Worm (Caenorhabditis elegans) whole organism, late embryonic: ENCODE results near the gene F56F11.4.
"Not testable (repeated sequence)": the region's sequence is repeated elsewhere in the genome, so short reads cannot be mapped to it uniquely, and the experiment has no call there.

Experiments used
- K02D7.2 ChIP-seq: sonication (generic microtip); optimal IDR thresholded peaks from 2 replicates; lab custom pipeline; 2017; ENCODE audit warnings: mild to moderate bottlenecking, missing genetic modification characterization, missing compliant biosample characterization
- T23F11.4 ChIP-seq: fragments of 200-800 bp; sonication (Bioruptor generic); optimal IDR thresholded peaks from 2 replicates; lab custom pipeline; 2018; ENCODE audit warnings: mild to moderate bottlenecking, missing genetic modification characterization, missing compliant biosample characterization
- Y22D7AL.16 ChIP-seq: sonication (generic microtip); optimal IDR thresholded peaks from 2 replicates; lab custom pipeline; 2016; ENCODE audit warnings: missing genetic modification characterization, missing compliant biosample characterization
- ahr-1 ChIP-seq: sonication (generic microtip); optimal IDR thresholded peaks from 2 replicates; lab custom pipeline; 2016; ENCODE audit warnings: missing genetic modification characterization, missing compliant biosample characterization
- ceh-19 ChIP-seq: fragments of 200-800 bp; sonication (Bioruptor generic); optimal IDR thresholded peaks from 2 replicates; lab custom pipeline; 2018; ENCODE audit warnings: mild to moderate bottlenecking, missing genetic modification characterization, missing compliant biosample characterization
- ceh-2 ChIP-seq: sonication (generic microtip); optimal IDR thresholded peaks from 2 replicates; lab custom pipeline; 2016; ENCODE audit warnings: missing genotype, missing genetic modification characterization, missing compliant biosample characterization
- ceh-34 ChIP-seq: sonication (generic microtip); optimal IDR thresholded peaks from 2 replicates; lab custom pipeline; 2016; ENCODE audit warnings: mild to moderate bottlenecking, missing genetic modification characterization, missing compliant biosample characterization
- ceh-45 ChIP-seq: fragments of 200-800 bp; sonication (Bioruptor generic); IDR thresholded peaks from 2 replicates; pipeline ENCODE4 v1.3.6; 2022; ENCODE audit warnings: missing genetic modification reagents, missing genetic modification characterization, missing compliant biosample characterization
- ceh-48 ChIP-seq: sonication (generic microtip); optimal IDR thresholded peaks from 2 replicates; lab custom pipeline; 2016; ENCODE audit warnings: missing genetic modification characterization, inconsistent platforms, missing compliant biosample characterization
- ceh-6 ChIP-seq: fragments of 200-800 bp; sonication (Bioruptor generic); optimal IDR thresholded peaks from 2 replicates; lab custom pipeline; 2018; ENCODE audit warnings: mild to moderate bottlenecking, missing genetic modification characterization, missing compliant biosample characterization
- dmd-4 ChIP-seq: sonication (generic microtip); optimal IDR thresholded peaks from 2 replicates; lab custom pipeline; 2016; ENCODE audit warnings: borderline replicate concordance, missing genetic modification characterization, missing compliant biosample characterization
- dve-1 ChIP-seq: sonication (generic microtip); optimal IDR thresholded peaks from 2 replicates; lab custom pipeline; 2017; ENCODE audit warnings: antibody characterized with exemption, mild to moderate bottlenecking, missing genetic modification characterization, missing compliant biosample characterization
- ets-4 ChIP-seq: sonication (generic microtip); optimal IDR thresholded peaks from 2 replicates; lab custom pipeline; 2016; ENCODE audit warnings: missing genetic modification characterization, missing compliant biosample characterization
- fax-1 ChIP-seq: sonication (generic microtip); optimal IDR thresholded peaks from 2 replicates; lab custom pipeline; 2016; ENCODE audit warnings: missing genotype, missing genetic modification characterization, missing compliant biosample characterization
- fkh-6 ChIP-seq: sonication (generic microtip); optimal IDR thresholded peaks from 2 replicates; lab custom pipeline; 2016; ENCODE audit warnings: missing genetic modification characterization, missing compliant biosample characterization
- gmeb-2 ChIP-seq: sonication (generic microtip); optimal IDR thresholded peaks from 2 replicates; lab custom pipeline; 2016; ENCODE audit warnings: missing genetic modification characterization, inconsistent platforms, missing compliant biosample characterization
- hlh-6 ChIP-seq: sonication (generic microtip); optimal IDR thresholded peaks from 2 replicates; lab custom pipeline; 2016; ENCODE audit warnings: missing genotype, missing genetic modification characterization, missing compliant biosample characterization
- nfya-1 ChIP-seq: sonication (generic microtip); optimal IDR thresholded peaks from 2 replicates; lab custom pipeline; 2017; ENCODE audit warnings: missing genetic modification characterization, mild to moderate bottlenecking, missing compliant biosample characterization, antibody characterized with exemption, moderate library complexity
- npax-4 ChIP-seq: sonication (generic microtip); optimal IDR thresholded peaks from 2 replicates; lab custom pipeline; 2016; ENCODE audit warnings: missing genetic modification characterization, missing compliant biosample characterization
- pat-9 ChIP-seq: fragments of 200-800 bp; sonication (Bioruptor generic); optimal IDR thresholded peaks from 2 replicates; lab custom pipeline; 2018; ENCODE audit warnings: mild to moderate bottlenecking, missing genetic modification characterization, moderate library complexity, missing compliant biosample characterization
- pha-2 ChIP-seq: sonication (generic microtip); optimal IDR thresholded peaks from 2 replicates; lab custom pipeline; 2017; ENCODE audit warnings: mild to moderate bottlenecking, missing genetic modification characterization, missing compliant biosample characterization
- rnt-1 ChIP-seq: sonication (generic microtip); optimal IDR thresholded peaks from 2 replicates; lab custom pipeline; 2016; ENCODE audit warnings: missing genetic modification characterization, missing compliant biosample characterization
- sox-2 ChIP-seq: fragments of 200-800 bp; sonication (Bioruptor generic); IDR thresholded peaks from 2 replicates; pipeline ENCODE4 v1.3.6; 2022; ENCODE audit warnings: missing genetic modification reagents, missing genetic modification characterization, missing compliant biosample characterization
- sox-4 ChIP-seq: sonication (generic microtip); optimal IDR thresholded peaks from 2 replicates; lab custom pipeline; 2017; ENCODE audit warnings: mild to moderate bottlenecking, missing genetic modification characterization, inconsistent platforms, missing compliant biosample characterization
- unc-3 ChIP-seq, 2 experiments: fragments of 200-800 bp in 1 of 2; sonication (Bioruptor generic) in 1 of 2; sonication (generic microtip) in 1 of 2; conservative IDR thresholded peaks in 1 of 2; optimal IDR thresholded peaks in 1 of 2; 2 replicates each; pipeline versions ENCODE4 v1.3.6 to Lab custom; 2016 to 2022; ENCODE audit warnings: missing compliant biosample characterization in 2 of 2, missing genetic modification characterization in 2 of 2, missing genetic modification reagents in 1 of 2
- unc-55 ChIP-seq: sonication (generic microtip); optimal IDR thresholded peaks from 2 replicates; lab custom pipeline; 2017; ENCODE audit warnings: missing biosample characterization, missing genetic modification reagents, missing genetic modification characterization
- ztf-16 ChIP-seq: sonication (generic microtip); optimal IDR thresholded peaks from 2 replicates; lab custom pipeline; 2017; ENCODE audit warnings: missing genetic modification characterization, missing compliant biosample characterization

Gene F56F11.4

DNA sequence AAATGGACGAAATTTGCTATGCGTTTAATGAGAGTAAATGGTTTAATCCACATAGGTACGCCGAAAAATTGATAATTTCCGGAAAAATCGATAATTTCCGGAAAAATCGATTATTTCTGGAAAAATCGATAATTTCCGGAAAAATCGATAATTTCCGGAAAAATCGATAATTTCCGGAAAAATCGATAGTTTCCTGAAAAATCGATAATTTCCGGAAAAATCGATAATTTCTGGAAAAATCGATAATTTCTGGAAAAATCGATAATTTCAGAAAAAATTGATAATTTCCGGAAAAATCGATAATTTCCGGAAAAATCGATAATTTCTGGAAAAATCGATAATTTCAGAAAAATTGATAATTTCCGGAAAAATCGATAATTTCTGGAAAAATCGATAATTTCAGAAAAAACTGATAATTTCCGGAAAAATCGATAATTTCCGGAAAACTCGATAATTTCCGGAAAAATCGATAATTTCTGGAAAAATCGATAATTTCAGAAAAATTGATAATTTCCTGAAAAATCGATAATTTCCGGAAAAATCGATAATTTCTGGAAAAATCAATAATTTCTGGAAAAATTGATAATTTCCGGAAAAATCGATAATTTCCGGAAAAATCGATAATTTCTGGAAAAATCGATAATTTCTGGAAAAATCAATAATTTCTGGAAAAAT, 19.1 kb upstream of the F56F11.4 start:
- peak; percentile 94 for TF ChIP-seq ceh-48 (tag; lab: Kevin White, UChicago)
- TF ChIP-seq, all 69 proteins: peak for 1; not testable (repeated sequence) for 68

- TF ChIP-seq Y22D7AL.16 (tag; lab: Kevin White, UChicago) (no peak), unc-3 (GFP tag; conservative IDR thresholded peaks at IDR 0.05; lab: Robert Waterston, UW) (no peak), unc-3 (tag; optimal IDR thresholded peaks at IDR 0.05; lab: Kevin White, UChicago) (no peak), ceh-6 (GFP tag; lab: Kevin White, UChicago) (no peak), sox-2 (GFP tag; lab: Robert Waterston, UW) (no peak), T23F11.4 (GFP tag; lab: Kevin White, UChicago) (no peak), ceh-45 (GFP tag; lab: Robert Waterston, UW) (no peak), npax-4 (tag; lab: Kevin White, UChicago) (no peak)
Measured at ce11 chrIII:2840877-2841540, 15.0 kb upstream of the F56F11.4 start, which contains the start of gene Y71H2AR.2. Gene Y71H2AR.2, minus strand, starts transcription at chrIII:2840927.

ce11 chrIII:2841856-2842373, 14.1 kb upstream of the F56F11.4 start, which contains the start of gene H34I24.2:
Gene H34I24.2, plus strand, starts transcription at chrIII:2842044.
- TF ChIP-seq ets-4 (no peak), K02D7.2 (tag; lab: Kevin White, UChicago) (no peak), ceh-2 (tag; lab: Kevin White, UChicago) (no peak)
- TF ChIP-seq, all 69 proteins: peak for 0

ce11 chrIII:2846747-2847146, 9.3 kb upstream of the F56F11.4 start, which contains the start of gene H34I24.1:
Gene H34I24.1, plus strand, starts transcription at chrIII:2847047.
- not testable (repeated sequence) for TF ChIP-seq dmd-4 (tag; lab: Kevin White, UChicago); pha-2; gmeb-2 (tag; lab: Kevin White, UChicago)

ce11 chrIII:2858334-2858733, 2.3 kb downstream of the F56F11.4 start:
- TF ChIP-seq pha-2 (no peak), ceh-2 (tag; lab: Kevin White, UChicago) (no peak), rnt-1 (tag; lab: Kevin White, UChicago) (no peak), ztf-16 (tag; lab: Kevin White, UChicago) (no peak), gmeb-2 (tag; lab: Kevin White, UChicago) (no peak), fkh-6 (tag; lab: Kevin White, UChicago) (no peak), hlh-6 (tag; lab: Kevin White, UChicago) (no peak), ahr-1 (tag; lab: Kevin White, UChicago) (no peak), unc-55 (GFP tag; lab: Kevin White, UChicago) (no peak), ceh-19 (no peak), sox-4 (tag; lab: Kevin White, UChicago) (no peak), fax-1 (tag; lab: Kevin White, UChicago) (no peak), pat-9 (tag; lab: Kevin White, UChicago) (no peak), dve-1 (no peak)
- TF ChIP-seq, all 69 proteins: peak for 0

- TF ChIP-seq ceh-34 (tag; lab: Kevin White, UChicago) (no peak), nfya-1 (peak; percentile 90)
Measured at ce11 chrIII:2864669-2865068, 8.6 kb downstream of the F56F11.4 start.
